Worm (Caenorhabditis elegans): Measurements from ENCODE around the gene R02D5.9.

The R02D5.9 gene

DNA sequence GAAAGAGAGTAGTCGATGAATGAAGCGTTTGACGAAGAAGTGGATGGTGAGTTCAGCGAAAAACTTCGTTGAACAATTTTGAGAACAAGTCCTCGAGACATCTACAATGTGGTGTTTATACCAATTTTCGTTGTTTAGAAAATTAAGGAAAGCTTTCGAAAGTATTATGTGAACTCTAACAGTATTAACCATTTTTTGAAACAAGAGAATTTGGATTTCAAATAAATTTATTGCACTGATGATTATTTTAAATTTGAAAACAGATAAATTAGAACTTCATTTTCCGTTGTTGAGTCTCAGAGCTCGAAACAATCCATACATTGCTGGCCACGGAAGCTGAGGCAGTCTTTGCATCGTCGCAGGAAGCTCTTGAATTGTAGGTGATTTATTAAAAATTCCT lies 11.6 kb upstream of the R02D5.9 start, which contains the start of gene C53A5.16:
Gene C53A5.16 (minus strand): TSS at position 101 of the 400 bp plus-strand sequence.
- TF ChIP-seq unc-62 (GFP tag; optimal IDR thresholded peaks at IDR 0.05), result no peak

DNA sequence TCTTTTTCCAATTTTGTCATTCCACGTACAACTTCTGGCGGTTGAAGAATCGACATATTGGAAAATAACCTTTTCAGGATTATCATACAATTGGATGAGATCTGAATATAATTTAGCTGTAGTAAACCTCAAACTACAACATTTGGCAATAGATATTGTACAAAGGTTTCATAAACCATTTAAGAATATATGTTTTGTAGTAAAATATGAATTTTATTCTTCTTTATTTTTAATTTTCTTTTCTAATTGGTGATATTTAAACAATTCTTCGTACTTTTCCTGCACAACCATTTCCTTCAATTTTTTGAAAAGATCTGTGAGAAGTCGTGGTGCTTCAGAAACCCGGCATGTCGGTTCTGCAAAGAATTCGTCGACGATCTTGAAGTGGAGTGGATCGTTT lies 10.1 kb upstream of the R02D5.9 start, which contains the start of gene C53A5.17:
Gene C53A5.17 (minus strand): TSS at position 101 of the 400 bp plus-strand sequence.
- no peak for TF ChIP-seq unc-62 (GFP tag; optimal IDR thresholded peaks at IDR 0.05)

DNA sequence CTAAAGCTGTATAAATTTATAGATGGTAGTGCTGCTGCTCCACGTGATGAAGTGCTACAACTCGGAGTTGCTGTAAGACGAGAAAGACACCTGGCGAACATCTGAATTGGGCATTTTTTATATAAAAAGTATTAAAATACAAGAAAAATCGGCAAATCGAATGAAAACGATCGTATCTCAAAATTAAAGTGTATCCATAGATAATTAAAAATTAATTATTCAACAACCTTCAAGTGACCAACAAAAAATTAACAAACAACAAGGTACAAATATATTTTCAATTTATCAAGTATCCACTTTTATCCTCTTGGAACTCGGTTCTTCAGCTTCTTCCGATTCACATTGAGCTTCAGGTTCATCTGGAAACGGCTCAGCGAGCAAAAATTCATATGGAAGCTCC lies 8.3 kb upstream of the R02D5.9 start, which contains the start of gene R02D5.8:
Gene R02D5.8 (minus strand): TSS at position 101 of the 400 bp plus-strand sequence.
- TF ChIP-seq unc-62 (GFP tag; optimal IDR thresholded peaks at IDR 0.05), result no peak

DNA sequence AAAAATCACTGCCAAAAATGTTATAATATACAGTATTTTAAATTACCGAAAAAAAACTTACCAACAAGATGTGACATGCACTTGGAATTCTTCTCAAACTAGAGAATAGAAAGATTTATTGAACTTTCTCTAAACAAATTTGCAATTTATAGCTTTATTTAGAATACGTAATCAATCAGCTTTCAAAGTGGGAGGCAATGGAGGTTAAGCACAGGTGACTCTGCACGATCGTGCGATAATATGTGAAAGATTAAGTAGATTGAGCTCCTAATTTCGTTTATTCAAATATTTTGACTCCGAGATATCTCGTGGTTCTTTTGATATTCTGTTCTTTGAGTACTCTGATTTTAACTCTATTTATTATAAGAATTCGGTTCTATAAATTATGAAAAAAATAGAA lies 7.1 kb upstream of the R02D5.9 start, which contains the start of gene R02D5.6:
Gene R02D5.6 (minus strand): TSS at position 101 of the 400 bp plus-strand sequence.
- no peak for TF ChIP-seq unc-62 (GFP tag; optimal IDR thresholded peaks at IDR 0.05)

DNA sequence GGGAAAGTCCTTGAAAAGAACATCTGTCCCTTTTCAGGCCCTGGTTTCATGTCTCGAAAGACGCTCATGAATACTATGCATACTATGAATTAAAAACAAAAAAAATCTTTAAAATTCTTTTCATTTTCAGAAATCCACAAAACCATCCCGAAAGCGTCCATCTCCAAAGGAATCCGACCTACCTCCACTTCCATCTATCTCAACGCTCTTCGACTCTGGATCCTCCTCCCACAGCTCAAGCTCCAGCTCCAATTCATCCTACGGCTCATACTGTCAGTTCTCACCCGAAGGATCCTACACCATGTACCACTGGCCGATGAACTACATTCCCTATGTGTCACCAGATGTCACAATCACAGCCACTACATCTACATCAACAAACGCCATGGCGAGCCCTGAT lies 2.4 kb downstream of the R02D5.9 start:
- no peak for TF ChIP-seq unc-62 (GFP tag; optimal IDR thresholded peaks at IDR 0.05)

DNA sequence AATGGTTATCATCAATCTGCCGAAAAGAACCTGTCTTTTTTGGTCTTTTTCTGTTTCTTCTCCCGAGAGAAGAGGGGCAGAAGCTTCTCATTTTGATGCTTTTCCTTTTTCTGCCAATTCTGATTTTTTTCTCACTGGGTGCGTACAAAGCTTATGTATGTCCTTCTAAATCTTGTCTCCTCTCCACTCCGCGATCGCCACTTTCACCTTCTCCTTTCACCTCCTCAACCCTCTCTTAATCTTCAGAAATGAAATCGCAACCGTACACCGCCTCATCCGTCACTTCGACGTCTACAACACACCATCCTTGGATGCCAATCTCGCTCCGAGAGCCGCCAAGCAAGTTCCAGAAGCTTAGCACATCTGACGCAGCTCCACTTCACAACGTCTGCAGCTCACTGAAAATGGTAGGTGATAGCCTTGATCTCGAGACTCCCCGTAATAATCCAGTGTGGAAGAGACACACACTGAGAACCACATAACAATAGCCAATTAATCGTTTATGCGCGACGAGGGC lies 2.9 kb downstream of the R02D5.9 start, which contains the start of gene R02D5.1:
Gene R02D5.1 (plus strand): TSS at position 245 of the 517 bp plus-strand sequence.
- no peak for TF ChIP-seq unc-62 (GFP tag; optimal IDR thresholded peaks at IDR 0.05)

DNA sequence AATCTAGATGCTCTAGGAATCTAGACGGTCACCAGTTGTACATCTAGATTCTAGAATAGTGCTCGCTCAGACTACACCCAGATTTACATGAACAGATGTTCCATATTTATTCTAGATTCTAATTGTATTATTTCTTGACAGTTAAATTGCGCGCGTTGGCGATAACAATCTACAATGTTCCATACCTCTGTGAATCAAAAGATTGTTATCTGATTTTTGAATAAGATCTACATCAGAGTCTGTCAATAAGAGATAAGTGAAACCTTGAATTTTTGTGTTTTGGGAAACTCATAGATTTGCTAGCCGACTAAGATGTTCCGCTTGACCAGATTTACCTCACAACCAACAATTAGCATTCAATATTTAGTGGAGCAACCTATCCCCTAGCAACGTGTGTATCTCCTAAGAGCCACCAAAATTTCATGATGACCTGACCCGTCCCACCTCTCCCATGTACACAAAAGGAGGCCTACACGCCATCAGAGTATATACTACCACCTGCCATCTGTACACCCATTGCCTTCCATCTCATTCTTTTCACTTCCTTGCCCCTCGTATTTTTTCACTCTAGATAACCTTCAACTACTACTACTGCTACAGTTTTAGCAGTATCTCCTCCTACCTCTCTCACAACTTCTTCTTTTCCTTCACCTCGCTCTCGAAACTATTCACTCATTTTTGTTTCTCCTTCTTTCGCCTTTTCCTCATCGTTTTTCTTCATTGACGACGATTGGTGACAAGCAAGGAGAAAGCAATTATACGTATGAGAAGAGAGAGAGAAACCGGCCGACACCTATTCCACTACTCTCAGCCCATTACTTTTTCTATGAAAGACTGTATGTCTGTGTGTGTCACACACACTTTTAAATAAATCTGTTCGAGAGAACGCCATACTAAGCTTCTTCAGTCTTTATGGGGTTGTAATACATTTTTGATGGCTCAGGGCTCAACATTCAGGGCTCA lies 3.9 kb downstream of the R02D5.9 start:
- no peak for TF ChIP-seq unc-62 (GFP tag; optimal IDR thresholded peaks at IDR 0.05)

DNA sequence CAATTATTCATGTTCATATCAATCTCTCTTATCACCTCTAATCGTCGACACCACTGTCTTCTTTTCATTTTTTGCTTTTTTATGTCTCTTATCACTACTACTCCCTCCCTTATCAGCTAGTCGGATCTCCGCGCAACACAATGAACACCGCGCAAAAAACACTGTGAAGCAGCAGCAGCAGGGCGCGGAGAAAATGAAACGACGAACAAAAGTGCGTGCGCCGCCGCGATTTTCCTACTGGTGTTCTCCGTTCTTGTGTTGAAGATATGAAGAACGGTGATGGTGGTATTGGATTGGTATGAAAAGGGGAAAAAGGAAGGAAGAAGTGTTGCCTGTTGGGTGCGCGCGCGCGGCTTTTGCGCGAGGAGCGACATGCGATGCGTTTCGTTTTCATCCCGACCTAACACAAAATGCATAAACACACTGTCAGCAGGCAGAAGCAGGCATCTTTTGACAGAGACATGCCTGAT lies 5.1 kb downstream of the R02D5.9 start:
- TF ChIP-seq unc-62 (GFP tag; optimal IDR thresholded peaks at IDR 0.05), result no peak

DNA sequence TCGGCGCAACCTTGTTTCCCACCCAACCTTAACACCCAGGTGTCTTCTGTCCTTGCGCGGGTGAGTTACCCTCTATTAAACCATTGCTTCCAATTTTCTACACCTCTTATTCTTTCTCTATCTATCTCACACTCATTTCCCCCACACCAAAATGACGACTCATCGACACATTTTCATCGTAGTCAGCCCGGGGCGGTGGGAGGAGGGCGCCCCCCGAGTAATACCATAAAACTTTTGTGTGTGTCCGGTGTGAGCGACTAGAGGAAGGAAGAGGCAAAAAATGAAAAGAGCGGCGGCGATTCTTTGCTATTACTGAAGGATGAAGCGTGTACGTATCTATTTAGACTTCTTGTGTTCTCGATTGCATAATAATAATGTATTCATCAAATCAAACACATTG lies 6.1 kb downstream of the R02D5.9 start:
- TF ChIP-seq unc-62 (GFP tag; optimal IDR thresholded peaks at IDR 0.05), result no peak

DNA sequence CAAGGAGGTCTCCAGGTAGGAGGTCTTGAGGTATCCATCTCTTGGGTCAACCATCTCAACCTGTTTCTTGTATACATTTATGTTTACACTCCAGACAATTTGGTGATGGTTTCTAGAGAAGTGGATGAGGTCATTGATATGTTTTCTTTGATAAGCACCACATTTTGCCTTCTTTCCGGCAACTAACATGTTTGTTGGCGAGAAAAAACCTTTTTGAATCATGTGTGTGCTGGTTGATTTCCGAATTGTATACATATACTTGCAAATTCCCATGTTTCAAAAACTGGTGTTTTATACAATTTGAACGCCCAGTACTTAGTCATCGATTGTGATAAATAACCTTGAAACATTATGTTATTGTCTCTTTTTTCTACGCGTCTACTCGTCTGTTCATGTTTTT lies 6.8 kb downstream of the R02D5.9 start:
- TF ChIP-seq unc-62 (GFP tag; optimal IDR thresholded peaks at IDR 0.05), result no peak

DNA sequence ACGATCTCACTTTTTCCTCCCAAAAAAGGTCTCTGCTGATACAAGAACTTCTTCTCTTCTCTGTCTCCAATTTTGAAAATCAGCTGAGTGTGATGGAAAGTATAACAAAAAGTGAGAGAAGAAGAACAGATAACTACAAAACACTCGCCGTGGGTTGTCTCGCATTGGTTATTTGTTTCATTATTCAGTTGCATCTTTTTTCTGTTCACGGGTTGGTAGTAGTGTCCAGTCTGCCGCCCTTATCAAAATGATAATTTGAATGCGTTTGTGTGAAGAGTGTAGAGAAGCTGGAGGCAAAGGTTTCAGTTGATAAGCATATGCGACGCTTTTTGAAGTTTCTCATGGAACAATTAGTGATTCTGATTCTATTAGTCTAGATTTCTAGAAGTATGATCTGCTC lies 7.9 kb downstream of the R02D5.9 start:
- no peak for TF ChIP-seq unc-62 (GFP tag; optimal IDR thresholded peaks at IDR 0.05)

DNA sequence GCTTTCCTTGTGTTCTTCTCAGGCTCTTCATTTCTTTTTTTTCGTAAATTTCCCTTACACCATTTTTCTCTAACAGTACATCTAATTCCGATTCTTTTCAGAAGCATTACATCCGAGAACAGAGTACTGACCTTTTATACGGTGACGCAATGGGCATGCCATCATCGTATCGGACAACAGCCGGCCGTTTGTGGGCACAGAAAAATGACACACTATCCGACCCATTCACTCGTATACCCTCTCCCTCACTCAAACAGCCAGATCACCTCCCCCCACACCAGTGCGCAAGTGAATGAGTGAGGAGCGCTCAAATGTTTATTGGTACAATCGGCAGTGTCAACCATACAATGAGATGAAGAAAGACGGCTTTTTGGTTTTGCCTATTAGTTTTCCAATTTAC lies 9.8 kb downstream of the R02D5.9 start, which contains the start of gene R02D5.24:
Gene R02D5.24 (plus strand): TSS at position 205 of the 400 bp plus-strand sequence.
- no peak for TF ChIP-seq unc-62 (GFP tag; optimal IDR thresholded peaks at IDR 0.05)

DNA sequence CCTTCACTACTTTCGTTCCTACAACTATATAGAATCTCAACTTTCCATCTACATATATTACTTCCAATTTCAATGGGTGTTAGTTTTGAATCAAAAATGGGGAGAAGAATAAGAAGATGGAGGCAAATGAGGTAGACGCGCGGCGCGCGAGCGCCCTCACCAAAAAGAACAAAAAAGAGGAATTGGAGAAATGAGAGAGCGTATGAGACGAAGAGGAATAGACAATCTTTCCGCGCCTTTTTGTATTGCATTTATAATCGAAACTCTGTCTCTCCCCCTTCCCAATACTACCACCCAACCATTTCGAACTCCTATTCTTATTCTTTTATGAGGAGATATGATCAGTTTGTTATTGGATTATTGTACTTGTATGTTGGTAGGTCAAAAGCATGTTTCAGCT lies 10.4 kb downstream of the R02D5.9 start:
- no peak for TF ChIP-seq unc-62 (GFP tag; optimal IDR thresholded peaks at IDR 0.05)

DNA sequence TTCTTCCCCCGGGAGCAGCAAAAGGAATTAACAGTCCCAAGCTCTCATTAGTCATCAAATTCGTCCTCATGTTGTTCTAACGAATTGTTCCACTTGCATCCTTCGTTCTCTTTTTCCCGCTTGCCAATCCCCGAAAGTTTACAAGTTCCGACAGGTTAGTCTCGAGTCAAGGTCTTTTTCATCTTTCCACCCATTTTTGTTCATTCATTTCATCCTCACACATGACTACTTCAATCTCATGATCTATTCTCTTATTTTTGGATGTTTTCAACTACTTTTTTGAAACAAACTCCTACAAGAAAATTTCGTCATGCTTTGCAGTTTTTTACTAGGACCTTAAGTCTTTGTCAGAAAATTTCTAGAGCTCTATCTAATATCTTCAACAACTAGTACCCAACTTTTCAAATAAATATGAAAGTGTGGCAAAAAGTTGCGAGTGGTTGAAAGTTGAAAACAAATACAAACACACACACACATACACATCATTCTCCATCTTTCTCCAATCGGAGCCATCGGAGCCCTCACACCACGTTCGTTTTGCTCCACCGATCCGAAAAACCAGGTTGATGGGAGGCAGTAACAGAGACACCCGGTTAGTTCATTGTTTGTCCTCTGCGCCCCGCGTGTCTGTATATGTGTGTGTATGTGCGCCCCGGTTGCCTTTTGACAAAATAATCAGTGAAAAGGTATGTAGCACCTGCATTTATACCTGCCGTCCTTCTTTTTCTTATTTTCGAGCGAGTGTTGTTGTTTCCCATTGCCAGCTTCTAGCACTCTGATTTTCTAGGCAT lies 11.7 kb downstream of the R02D5.9 start:
- no peak for TF ChIP-seq unc-62 (GFP tag; optimal IDR thresholded peaks at IDR 0.05)

DNA sequence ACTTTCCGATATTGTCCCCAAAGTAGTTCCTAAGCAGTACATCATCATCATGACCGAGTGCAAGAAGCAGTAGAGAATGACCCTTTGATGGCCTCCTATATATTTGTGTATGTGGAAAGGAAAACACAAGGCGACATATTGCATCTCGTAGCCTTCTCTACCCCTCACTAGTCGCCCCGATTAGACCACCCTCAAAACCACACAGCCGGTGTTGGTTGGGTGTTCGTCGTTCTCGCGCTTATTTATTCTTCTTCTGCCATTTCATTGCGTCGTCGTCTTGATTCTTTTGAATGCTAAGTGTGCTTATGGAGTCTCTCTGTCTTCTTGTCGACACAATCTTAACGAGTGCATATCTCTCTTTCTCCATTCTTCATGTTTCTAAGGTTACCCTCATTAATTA lies 12.7 kb downstream of the R02D5.9 start:
- TF ChIP-seq unc-62 (GFP tag; optimal IDR thresholded peaks at IDR 0.05), result no peak

DNA sequence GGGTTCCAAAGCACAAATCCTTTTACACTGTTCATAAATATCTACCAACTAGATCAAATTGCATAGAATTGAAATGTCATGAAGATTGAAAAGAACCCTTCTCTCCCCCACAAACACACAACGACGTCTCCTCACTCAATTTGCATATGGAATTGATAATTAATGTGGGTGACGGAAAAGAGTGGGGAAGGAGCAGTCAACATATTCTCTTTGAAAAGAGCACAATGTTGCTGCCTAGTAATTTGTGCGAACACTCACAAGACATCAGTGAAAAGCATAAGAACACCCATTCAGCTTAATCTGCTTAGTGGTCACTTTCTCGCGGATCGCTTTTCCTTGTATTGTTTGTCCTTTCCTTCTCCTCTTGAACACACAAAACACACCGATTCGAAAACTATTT lies 14.5 kb downstream of the R02D5.9 start:
- no peak for TF ChIP-seq unc-62 (GFP tag; optimal IDR thresholded peaks at IDR 0.05)

Measured in whole organism, dauer.